Fruit fly (Drosophila melanogaster): ENCODE results near the gene dop.

Gene dop

DNA sequence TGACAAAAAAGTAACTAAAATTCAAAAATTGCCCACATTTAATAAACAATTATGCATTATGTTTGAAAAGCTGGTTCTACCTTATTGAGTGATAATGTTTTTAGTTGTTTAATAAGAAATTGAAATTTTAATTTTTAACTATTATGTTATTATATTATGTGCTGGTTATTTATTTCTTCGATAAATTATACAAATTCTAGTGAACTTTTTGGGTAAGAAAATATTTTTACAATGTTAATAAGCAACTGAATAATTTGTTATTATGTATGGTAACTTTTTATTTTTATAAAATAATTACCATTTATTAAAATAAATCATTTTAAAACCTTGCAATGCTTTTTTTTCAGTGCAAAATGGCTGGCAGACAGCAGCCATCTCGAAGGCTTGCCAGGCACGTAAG, 50.7 kb downstream of the dop start (continued):
- no peak for TF ChIP-seq peb (GFP tag; IDR thresholded peaks at IDR 0.05)
- TF ChIP-seq CG9932 (GFP tag; IDR thresholded peaks at IDR 0.05), result no peak
- TF ChIP-seq Usf (GFP tag; optimal IDR thresholded peaks at IDR 0.05), result no peak
- no peak for TF ChIP-seq fu2 (GFP tag; optimal IDR thresholded peaks at IDR 0.05)
- TF ChIP-seq dimm (GFP tag; IDR thresholded peaks at IDR 0.05), result no peak
- TF ChIP-seq CG2712 (tag; optimal IDR thresholded peaks at IDR 0.05), result peak; percentile 25
- no peak for TF ChIP-seq pros (GFP tag; optimal IDR thresholded peaks at IDR 0.05)
- TF ChIP-seq TFAM (GFP tag; optimal IDR thresholded peaks at IDR 0.05), result no peak
- peak; percentile 16 for TF ChIP-seq Nf-YC (tag; optimal IDR thresholded peaks at IDR 0.05)
- TF ChIP-seq CG7556 (GFP tag; optimal IDR thresholded peaks at IDR 0.05), result peak; percentile 52
- TF ChIP-seq CG3847 (GFP tag; IDR thresholded peaks at IDR 0.05), result no peak
- peak; percentile 48 for TF ChIP-seq gem (tag; optimal IDR thresholded peaks at IDR 0.05)
- no peak for TF ChIP-seq kah (GFP tag; optimal IDR thresholded peaks at IDR 0.05)
- TF ChIP-seq CG17361 (GFP tag; IDR thresholded peaks at IDR 0.05), result peak; percentile 59; the same call in 1 of the 3 replicates
- TF ChIP-seq NK7.1 (GFP tag; optimal IDR thresholded peaks at IDR 0.05), result no peak
- peak; percentile 46 for TF ChIP-seq CoRest (tag; optimal IDR thresholded peaks at IDR 0.05)
- TF ChIP-seq CG9797 (GFP tag; optimal IDR thresholded peaks at IDR 0.05), result no peak
- no peak for TF ChIP-seq HLHmδ (GFP tag; optimal IDR thresholded peaks at IDR 0.05)
- TF ChIP-seq CG7987 (GFP tag; optimal IDR thresholded peaks at IDR 0.05), result no peak
- peak; percentile 55 for TF ChIP-seq Meics (GFP tag; optimal IDR thresholded peaks at IDR 0.05)
- TF ChIP-seq CG4360 (GFP tag; IDR thresholded peaks at IDR 0.05), result no peak
- peak; percentile 30 for TF ChIP-seq CG12391 (tag; optimal IDR thresholded peaks at IDR 0.05)
- TF ChIP-seq run (tag; optimal IDR thresholded peaks at IDR 0.05), result no peak
- TF ChIP-seq CG17568 (GFP tag; optimal IDR thresholded peaks at IDR 0.05), result no peak
- TF ChIP-seq CG10274 (GFP tag; optimal IDR thresholded peaks at IDR 0.05), result no peak
- no peak for TF ChIP-seq tap (tag; optimal IDR thresholded peaks at IDR 0.05)
- TF ChIP-seq CG18262 (tag; optimal IDR thresholded peaks at IDR 0.05), result peak; percentile 40
- peak; percentile 31 for TF ChIP-seq CG1233 (GFP tag; optimal IDR thresholded peaks at IDR 0.05)
- TF ChIP-seq Asciz (GFP tag; optimal IDR thresholded peaks at IDR 0.05), result no peak
- TF ChIP-seq CG12659 (GFP tag; optimal IDR thresholded peaks at IDR 0.05), result peak; percentile 17
- TF ChIP-seq chm (GFP tag; IDR thresholded peaks at IDR 0.05), result no peak
- peak; percentile 1 for TF ChIP-seq CG17385 (GFP tag; optimal IDR thresholded peaks at IDR 0.05)
- no peak for TF ChIP-seq zf30C (GFP tag; optimal IDR thresholded peaks at IDR 0.05)
- no peak for TF ChIP-seq CG14860 (GFP tag; IDR thresholded peaks at IDR 0.05; ENCODE audit: partially characterized antibody)
- TF ChIP-seq pfk (GFP tag; optimal IDR thresholded peaks at IDR 0.05), result no peak
- no peak for TF ChIP-seq CG8388 (GFP tag; optimal IDR thresholded peaks at IDR 0.05)
- TF ChIP-seq Bgb (GFP tag; IDR thresholded peaks at IDR 0.05; ENCODE audit: partially characterized antibody), result no peak
- peak in 1 of 2 experiments; percentile 44 for TF ChIP-seq Hr51 (GFP tag; optimal IDR thresholded peaks at IDR 0.05)
- TF ChIP-seq phol (tag; optimal IDR thresholded peaks at IDR 0.05), result peak; percentile 19
- TF ChIP-seq ken (GFP tag; IDR thresholded peaks at IDR 0.05), result no peak
- no peak for TF ChIP-seq CG1832 (GFP tag; optimal IDR thresholded peaks at IDR 0.05)
- no peak for TF ChIP-seq tup (GFP tag; optimal IDR thresholded peaks at IDR 0.05)
- TF ChIP-seq fd64A (GFP tag; optimal IDR thresholded peaks at IDR 0.05), result no peak
- TF ChIP-seq CG15479 (GFP tag; optimal IDR thresholded peaks at IDR 0.05), result no peak
- TF ChIP-seq CG2678 (tag; optimal IDR thresholded peaks at IDR 0.05), result peak; percentile 73
- no peak for TF ChIP-seq stwl (tag; optimal IDR thresholded peaks at IDR 0.05)
- TF ChIP-seq ranshi (GFP tag; IDR thresholded peaks at IDR 0.05), result no peak
- no peak for TF ChIP-seq fd96Cb (tag; optimal IDR thresholded peaks at IDR 0.05)
- no peak for TF ChIP-seq CG10267 (tag; optimal IDR thresholded peaks at IDR 0.05)
- no peak for TF ChIP-seq Elba2 (GFP tag; optimal IDR thresholded peaks at IDR 0.05)

Data from whole organism, embryonic.